Worm (Caenorhabditis elegans): ENCODE results near the gene ZK856.16.

The ZK856.16 gene

ce11 chrV:10222007-10222406, 16.6 kb upstream of the ZK856.16 start, which contains the start of gene C12D8.20:
TSS of gene C12D8.20 (plus strand) at chrV:10222307.
- TF ChIP-seq mml-1 (tag; optimal IDR thresholded peaks at IDR 0.05) (no peak), jun-1 (tag; optimal IDR thresholded peaks at IDR 0.05) (no peak), zag-1 (tag; optimal IDR thresholded peaks at IDR 0.05) (no peak), ztf-11 (tag; optimal IDR thresholded peaks at IDR 0.05) (no peak), pha-4 (tag; optimal IDR thresholded peaks at IDR 0.05) (no peak), lin-39 (tag; optimal IDR thresholded peaks at IDR 0.05) (no peak), elt-1 (tag; optimal IDR thresholded peaks at IDR 0.05) (no peak), hmg-11 (tag; optimal IDR thresholded peaks at IDR 0.05) (no peak), nhr-28 (tag; optimal IDR thresholded peaks at IDR 0.05) (no peak), nhr-23 (tag; optimal IDR thresholded peaks at IDR 0.05) (no peak), snpc-4 (tag; optimal IDR thresholded peaks at IDR 0.05) (no peak)

ce11 chrV:10221317-10221716, 15.9 kb upstream of the ZK856.16 start, which contains the start of the genes fipr-5 and fipr-9:
TSS of gene fipr-5 (minus strand) at chrV:10221417.
TSS of gene fipr-9 (plus strand) at chrV:10221662.
- TF ChIP-seq nhr-237 (tag; optimal IDR thresholded peaks at IDR 0.05) (no peak), pqm-1 (tag; optimal IDR thresholded peaks at IDR 0.05) (no peak), snpc-4 (tag; optimal IDR thresholded peaks at IDR 0.05) (no peak), nhr-76 (tag; optimal IDR thresholded peaks at IDR 0.05) (no peak), eor-1 (tag; optimal IDR thresholded peaks at IDR 0.05) (no peak), sea-2 (GFP tag; optimal IDR thresholded peaks at IDR 0.05) (no peak), ama-1 (optimal IDR thresholded peaks at IDR 0.05) (no peak), daf-12 (tag; optimal IDR thresholded peaks at IDR 0.05) (no peak), lsy-12 (tag; optimal IDR thresholded peaks at IDR 0.05) (no peak), nhr-25 (tag; optimal IDR thresholded peaks at IDR 0.05) (no peak), skn-1 (tag; optimal IDR thresholded peaks at IDR 0.05) (no peak)

- no peak for TF ChIP-seq fkh-10 (GFP tag; optimal IDR thresholded peaks at IDR 0.05)
- no peak for TF ChIP-seq jun-1 (tag; optimal IDR thresholded peaks at IDR 0.05)
- no peak for TF ChIP-seq lsy-12 (tag; optimal IDR thresholded peaks at IDR 0.05)
- TF ChIP-seq elt-2 (tag; optimal IDR thresholded peaks at IDR 0.05): no peak
Observed at ce11 chrV:10220605-10221004, 15.2 kb upstream of the ZK856.16 start, which contains the start of gene C12D8.13. TSS of gene C12D8.13 (minus strand) at chrV:10220705.

- TF ChIP-seq elt-1 (tag; optimal IDR thresholded peaks at IDR 0.05) (no peak), fkh-2 (tag; optimal IDR thresholded peaks at IDR 0.05) (no peak), jun-1 (tag; optimal IDR thresholded peaks at IDR 0.05) (no peak), sea-2 (GFP tag; optimal IDR thresholded peaks at IDR 0.05) (no peak), nhr-28 (tag; optimal IDR thresholded peaks at IDR 0.05) (no peak), lsy-12 (tag; optimal IDR thresholded peaks at IDR 0.05) (no peak), ceh-16 (tag; optimal IDR thresholded peaks at IDR 0.05) (no peak), lin-15B (tag; optimal IDR thresholded peaks at IDR 0.05) (no peak), R02D3.7 (tag; optimal IDR thresholded peaks at IDR 0.05) (no peak), ZK546.5 (tag; optimal IDR thresholded peaks at IDR 0.05) (no peak), unc-62 (GFP tag; optimal IDR thresholded peaks at IDR 0.05) (no peak), nhr-67 (tag; optimal IDR thresholded peaks at IDR 0.05) (no peak), nhr-23 (tag; optimal IDR thresholded peaks at IDR 0.05) (no peak), ceh-9 (tag; optimal IDR thresholded peaks at IDR 0.05) (no peak), zag-1 (tag; optimal IDR thresholded peaks at IDR 0.05) (no peak), nhr-77 (tag; optimal IDR thresholded peaks at IDR 0.05) (no peak), elt-3 (tag; optimal IDR thresholded peaks at IDR 0.05) (no peak), elt-2 (tag; optimal IDR thresholded peaks at IDR 0.05) (no peak), ceh-82 (tag; optimal IDR thresholded peaks at IDR 0.05) (no peak)
Observed at ce11 chrV:10216724-10217123, 11.3 kb upstream of the ZK856.16 start, which contains the start of gene ZK856.14. TSS of gene ZK856.14 (plus strand) at chrV:10217024.

ce11 chrV:10212627-10213026, 7.2 kb upstream of the ZK856.16 start, which contains the start of gene hpo-40:
TSS of gene hpo-40 (plus strand) at chrV:10212927.
- TF ChIP-seq ZK546.5 (tag; optimal IDR thresholded peaks at IDR 0.05) (no peak), R02D3.7 (tag; optimal IDR thresholded peaks at IDR 0.05) (no peak), sea-2 (GFP tag; optimal IDR thresholded peaks at IDR 0.05) (no peak), mml-1 (tag; optimal IDR thresholded peaks at IDR 0.05) (no peak), aly-2 (tag; optimal IDR thresholded peaks at IDR 0.05) (no peak), nhr-237 (tag; optimal IDR thresholded peaks at IDR 0.05) (no peak), fos-1 (tag; optimal IDR thresholded peaks at IDR 0.05) (no peak), pqm-1 (tag; optimal IDR thresholded peaks at IDR 0.05) (no peak), nhr-43 (tag; optimal IDR thresholded peaks at IDR 0.05; ENCODE audit: poor library complexity, severe bottlenecking) (no peak), nhr-28 (tag; optimal IDR thresholded peaks at IDR 0.05) (no peak), nhr-23 (tag; optimal IDR thresholded peaks at IDR 0.05) (no peak), fkh-2 (tag; optimal IDR thresholded peaks at IDR 0.05) (no peak), nhr-76 (tag; optimal IDR thresholded peaks at IDR 0.05) (no peak), ceh-82 (tag; optimal IDR thresholded peaks at IDR 0.05) (no peak), ztf-11 (tag; optimal IDR thresholded peaks at IDR 0.05) (no peak)
